Fruit fly (Drosophila melanogaster): ENCODE measurements around the gene Lcp65Ab2.

Gene Lcp65Ab2

dm6 chr3L:6173826-6174255 is 27.4 kb downstream of the Lcp65Ab2 start, which contains the start of the genes fmt and CG7376 (continued):
- peak; percentile 80 for TF ChIP-seq Scr (GFP tag; IDR thresholded peaks at IDR 0.05; ENCODE audit: partially characterized antibody)
- no peak for TF ChIP-seq Med (GFP tag)
- no peak for TF ChIP-seq Hr78 (GFP tag; optimal IDR thresholded peaks at IDR 0.05)
- TF ChIP-seq CG6813 (GFP tag; optimal IDR thresholded peaks at IDR 0.05), result no peak
- TF ChIP-seq gsb-n (tag; optimal IDR thresholded peaks at IDR 0.05), result no peak
- TF ChIP-seq zen (tag; optimal IDR thresholded peaks at IDR 0.05), result peak; percentile 59
- no peak for TF ChIP-seq Sox100B (GFP tag; optimal IDR thresholded peaks at IDR 0.05)
- no peak for TF ChIP-seq CG16815 (GFP tag; optimal IDR thresholded peaks at IDR 0.05)
- TF ChIP-seq CG3838 (GFP tag; optimal IDR thresholded peaks at IDR 0.05), result no peak
- TF ChIP-seq CG4328 (GFP tag; optimal IDR thresholded peaks at IDR 0.05), result peak; percentile 11
- no peak for TF ChIP-seq CG14965 (GFP tag; optimal IDR thresholded peaks at IDR 0.05; ENCODE audit: borderline replicate concordance)
- TF ChIP-seq ind (GFP tag; optimal IDR thresholded peaks at IDR 0.05), result peak; percentile 31
- TF ChIP-seq stwl (tag; optimal IDR thresholded peaks at IDR 0.05), result peak; percentile 86
- TF ChIP-seq Neu2 (GFP tag; optimal IDR thresholded peaks at IDR 0.05; ENCODE audit: borderline replicate concordance), result no peak
- no peak for TF ChIP-seq run (tag; optimal IDR thresholded peaks at IDR 0.05)
- TF ChIP-seq CG30403 (GFP tag; optimal IDR thresholded peaks at IDR 0.05), result peak; percentile 48
- TF ChIP-seq Rfx (GFP tag; IDR thresholded peaks at IDR 0.05), result no peak
- no peak for TF ChIP-seq Myb (GFP tag; optimal IDR thresholded peaks at IDR 0.05)
- no peak for TF ChIP-seq Ptx1 (GFP tag; IDR thresholded peaks at IDR 0.05)
- no peak for TF ChIP-seq slou (GFP tag; optimal IDR thresholded peaks at IDR 0.05)
- TF ChIP-seq Gsc (GFP tag; IDR thresholded peaks at IDR 0.05), result no peak
- TF ChIP-seq Blimp-1 (GFP tag; optimal IDR thresholded peaks at IDR 0.05), result no peak
- no peak for TF ChIP-seq CG11456 (GFP tag; IDR thresholded peaks at IDR 0.05)
- peak; percentile 54; the same call in 1 of the 3 replicates for TF ChIP-seq zen2 (GFP tag; IDR thresholded peaks at IDR 0.05; ENCODE audit: partially characterized antibody)
- TF ChIP-seq CG2712 (tag; optimal IDR thresholded peaks at IDR 0.05), result no peak
- TF ChIP-seq CG11247 (GFP tag; IDR thresholded peaks at IDR 0.05), result no peak
- TF ChIP-seq CG1529 (GFP tag; optimal IDR thresholded peaks at IDR 0.05), result no peak
- no peak for TF ChIP-seq ci (GFP tag; IDR thresholded peaks at IDR 0.05)
- TF ChIP-seq al (GFP tag; IDR thresholded peaks at IDR 0.05), result no peak
- no peak for TF ChIP-seq CG14667 (GFP tag; IDR thresholded peaks at IDR 0.05)
- TF ChIP-seq CG6854 (GFP tag; optimal IDR thresholded peaks at IDR 0.05), result no peak
- peak; percentile 79 for TF ChIP-seq ato (GFP tag; IDR thresholded peaks at IDR 0.05; ENCODE audit: partially characterized antibody)
- peak; percentile 23 for TF ChIP-seq HmgZ (tag; optimal IDR thresholded peaks at IDR 0.05)
- no peak for TF ChIP-seq Hmr (GFP tag; optimal IDR thresholded peaks at IDR 0.05)
- no peak for TF ChIP-seq Dfd (GFP tag; optimal IDR thresholded peaks at IDR 0.05)
- TF ChIP-seq NfI (GFP tag; optimal IDR thresholded peaks at IDR 0.05), result no peak
- TF ChIP-seq crc (GFP tag; optimal IDR thresholded peaks at IDR 0.05), result no peak
- TF ChIP-seq Meics (GFP tag; optimal IDR thresholded peaks at IDR 0.05), result no peak
- TF ChIP-seq YL-1 (GFP tag; optimal IDR thresholded peaks at IDR 0.05), result peak; percentile 78
- no peak for TF ChIP-seq pum (GFP tag; optimal IDR thresholded peaks at IDR 0.05)
- TF ChIP-seq CG6175 (GFP tag; IDR thresholded peaks at IDR 0.05), result no peak
- no peak for TF ChIP-seq CG10565 (GFP tag; optimal IDR thresholded peaks at IDR 0.05)
- TF ChIP-seq CG15073 (GFP tag; optimal IDR thresholded peaks at IDR 0.05), result no peak
- TF ChIP-seq danr (GFP tag; IDR thresholded peaks at IDR 0.05), result no peak
- TF ChIP-seq ttk (GFP tag; IDR thresholded peaks at IDR 0.05), result no peak
- TF ChIP-seq hth (optimal IDR thresholded peaks at IDR 0.05), result no peak
- TF ChIP-seq CG2120 (GFP tag; optimal IDR thresholded peaks at IDR 0.05), result peak; percentile 43
- TF ChIP-seq CG7372 (GFP tag; IDR thresholded peaks at IDR 0.05), result no peak
- no peak for TF ChIP-seq chn (GFP tag; optimal IDR thresholded peaks at IDR 0.05)
- peak; percentile 34 for TF ChIP-seq CG12104 (GFP tag; optimal IDR thresholded peaks at IDR 0.05)
- no peak for TF ChIP-seq CG18619 (GFP tag; optimal IDR thresholded peaks at IDR 0.05)
- no peak for TF ChIP-seq CG9876 (GFP tag; optimal IDR thresholded peaks at IDR 0.05)

All from whole organism, embryonic.